Fruit fly (Drosophila melanogaster): ENCODE data around the gene Hsp70Aa.

- TF ChIP-seq CG17806 (tag; optimal IDR thresholded peaks at IDR 0.05) (no peak), Snoo (tag; optimal IDR thresholded peaks at IDR 0.05) (no peak), fd96Ca (GFP tag; IDR thresholded peaks at IDR 0.05) (no peak), CG12605 (GFP tag; IDR thresholded peaks at IDR 0.05) (0 out of 2 replicates have a peak, but pooled peaks have one; percentile 26), CG15710 (tag; optimal IDR thresholded peaks at IDR 0.05) (no peak), Pif1A (GFP tag; optimal IDR thresholded peaks at IDR 0.05) (no peak), EcR (GFP tag; optimal IDR thresholded peaks at IDR 0.05) (no peak), gl (tag; optimal IDR thresholded peaks at IDR 0.05) (no peak), CG9948 (tag; optimal IDR thresholded peaks at IDR 0.05) (no peak), CG8159 (tag; optimal IDR thresholded peaks at IDR 0.05) (no peak)
Observed at dm6 chr3R:11999074-11999473, 42.7 kb upstream of the Hsp70Aa start, which contains the start of gene Ect3.

All from whole organism, pupa.